Fruit fly (Drosophila melanogaster): ENCODE results near the gene I-t.
A peak's percentile ranks its signal among the peaks of the same experiment; 100 is the strongest.

The I-t gene

DNA sequence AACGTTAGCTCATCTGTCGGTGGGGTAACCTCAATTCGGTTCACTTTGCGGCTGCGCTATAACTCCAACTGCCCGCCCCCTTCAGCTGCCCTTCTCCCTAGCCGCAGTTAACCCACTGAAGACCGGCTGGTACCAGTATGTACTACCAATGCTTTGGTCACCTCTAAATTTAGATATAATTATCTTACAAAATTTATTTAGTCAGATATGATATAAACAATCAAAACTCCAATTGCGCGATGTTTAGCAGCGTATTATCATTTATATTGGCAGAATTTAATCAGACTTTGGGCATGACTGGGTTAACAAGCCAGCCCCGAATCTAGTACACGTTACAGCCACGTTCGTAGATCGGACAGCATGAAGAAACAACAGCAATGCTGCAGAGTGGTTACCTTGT, 42.1 kb upstream of the I-t start (continued):
- 0 out of 2 replicates have a peak, but pooled peaks have one; percentile 42 for TF ChIP-seq ttk (GFP tag; IDR thresholded peaks at IDR 0.05)
- TF ChIP-seq Scr (GFP tag; IDR thresholded peaks at IDR 0.05; ENCODE audit: partially characterized antibody), result no peak
- no peak for TF ChIP-seq br (optimal IDR thresholded peaks at IDR 0.05)
- TF ChIP-seq CG15011 (GFP tag; optimal IDR thresholded peaks at IDR 0.05), result peak; percentile 7
- TF ChIP-seq CG11398 (GFP tag; optimal IDR thresholded peaks at IDR 0.05), result no peak
- 0 out of 2 replicates have a peak, but pooled peaks have one; percentile 21 for TF ChIP-seq ssp (GFP tag; IDR thresholded peaks at IDR 0.05)
- peak; percentile 23 for TF ChIP-seq D19A (tag; optimal IDR thresholded peaks at IDR 0.05)
- TF ChIP-seq D19B (GFP tag; optimal IDR thresholded peaks at IDR 0.05), result no peak
- TF ChIP-seq peb (GFP tag; IDR thresholded peaks at IDR 0.05), result no peak
- peak; percentile 67 for TF ChIP-seq CG12769 (tag; optimal IDR thresholded peaks at IDR 0.05)
- no peak for TF ChIP-seq chn (GFP tag; optimal IDR thresholded peaks at IDR 0.05)
- TF ChIP-seq NC2β (GFP tag; optimal IDR thresholded peaks at IDR 0.05), result no peak
- no peak for TF ChIP-seq CG18011 (GFP tag; optimal IDR thresholded peaks at IDR 0.05)
- peak; percentile 5 for TF ChIP-seq Hmr (GFP tag; optimal IDR thresholded peaks at IDR 0.05)
- peak; percentile 64 for TF ChIP-seq CG18599 (GFP tag; optimal IDR thresholded peaks at IDR 0.05)
- no peak for TF ChIP-seq GATAe (GFP tag; conservative IDR thresholded peaks at IDR 0.05)
- no peak for TF ChIP-seq CG30431 (GFP tag; optimal IDR thresholded peaks at IDR 0.05)
- TF ChIP-seq ind (GFP tag; optimal IDR thresholded peaks at IDR 0.05), result peak; percentile 27
- peak; percentile 47 for TF ChIP-seq Ssrp (tag; optimal IDR thresholded peaks at IDR 0.05)
- TF ChIP-seq shn (GFP tag; optimal IDR thresholded peaks at IDR 0.05), result no peak
- no peak for TF ChIP-seq Doc2 (GFP tag; IDR thresholded peaks at IDR 0.05)
- no peak for TF ChIP-seq ro (GFP tag; IDR thresholded peaks at IDR 0.05)
- TF ChIP-seq otp (GFP tag; IDR thresholded peaks at IDR 0.05), result 0 out of 3 replicates have a peak, but pooled peaks have one; percentile 17
- no peak for TF ChIP-seq CG8944 (GFP tag; optimal IDR thresholded peaks at IDR 0.05)
- TF ChIP-seq CG3281 (GFP tag; optimal IDR thresholded peaks at IDR 0.05), result peak; percentile 41
- TF ChIP-seq CG6683 (GFP tag; optimal IDR thresholded peaks at IDR 0.05), result peak; percentile 7
- peak; percentile 20 for TF ChIP-seq fd3F (GFP tag; optimal IDR thresholded peaks at IDR 0.05)
- TF ChIP-seq ems (GFP tag; optimal IDR thresholded peaks at IDR 0.05), result peak; percentile 4
- TF ChIP-seq CG17829 (tag; optimal IDR thresholded peaks at IDR 0.05), result peak; percentile 54
- 0 out of 3 replicates have a peak, but pooled peaks have one; percentile 33 for TF ChIP-seq Aef1 (GFP tag; IDR thresholded peaks at IDR 0.05)
- no peak for TF ChIP-seq CG7786 (GFP tag; optimal IDR thresholded peaks at IDR 0.05)
- TF ChIP-seq dmrt11E (tag; optimal IDR thresholded peaks at IDR 0.05), result no peak
- no peak for TF ChIP-seq fd102C (GFP tag; optimal IDR thresholded peaks at IDR 0.05)
- TF ChIP-seq CG11085 (GFP tag; IDR thresholded peaks at IDR 0.05), result no peak
- TF ChIP-seq Usf (GFP tag; optimal IDR thresholded peaks at IDR 0.05), result no peak
- no peak for TF ChIP-seq pros (GFP tag; optimal IDR thresholded peaks at IDR 0.05)
- TF ChIP-seq fd96Cb (tag; optimal IDR thresholded peaks at IDR 0.05), result peak; percentile 47
- TF ChIP-seq ab (GFP tag; optimal IDR thresholded peaks at IDR 0.05), result no peak
- peak; percentile 38 for TF ChIP-seq HmgZ (tag; optimal IDR thresholded peaks at IDR 0.05)
- TF ChIP-seq slou (GFP tag; optimal IDR thresholded peaks at IDR 0.05), result no peak
- no peak for TF ChIP-seq kni (GFP tag; optimal IDR thresholded peaks at IDR 0.05)
- no peak for TF ChIP-seq ken (GFP tag; IDR thresholded peaks at IDR 0.05)
- TF ChIP-seq al (GFP tag; IDR thresholded peaks at IDR 0.05), result no peak
- peak; percentile 35 for TF ChIP-seq CG9817 (tag; optimal IDR thresholded peaks at IDR 0.05)
- peak; percentile 40; the same call in 1 of the 2 replicates for TF ChIP-seq stc (GFP tag; IDR thresholded peaks at IDR 0.05)
- TF ChIP-seq CG10462 (GFP tag; optimal IDR thresholded peaks at IDR 0.05), result no peak
- TF ChIP-seq CG15601 (tag; optimal IDR thresholded peaks at IDR 0.05), result peak; percentile 22
- peak; percentile 41 for TF ChIP-seq Nf-YC (tag; optimal IDR thresholded peaks at IDR 0.05)
- no peak for TF ChIP-seq Stat92E (GFP tag; optimal IDR thresholded peaks at IDR 0.05)
- TF ChIP-seq lola (GFP tag; optimal IDR thresholded peaks at IDR 0.05), result no peak
- TF ChIP-seq Dip3 (GFP tag; optimal IDR thresholded peaks at IDR 0.05), result no peak
